Fruit fly (Drosophila melanogaster): ENCODE data around the gene TotC.

Gene TotC

dm6 chr3R:20908641-20909040 is 35.9 kb downstream of the TotC start:
- peak; percentile 2 for TF ChIP-seq bab1 (GFP tag; optimal IDR thresholded peaks at IDR 0.05)
- TF ChIP-seq Mnt (GFP tag; optimal IDR thresholded peaks at IDR 0.05), result no peak

- TF ChIP-seq kay (GFP tag; ENCODE audit: borderline replicate concordance), result peak; percentile 52
- TF ChIP-seq cic (GFP tag; optimal IDR thresholded peaks at IDR 0.05), result peak; percentile 55
- no peak for TF ChIP-seq ovo (GFP tag; optimal IDR thresholded peaks at IDR 0.05)
These were observed 39.9 kb downstream of the TotC start for dm6 chr3R:20912725-20913124.

- TF ChIP-seq CG7101 (tag; optimal IDR thresholded peaks at IDR 0.05), result peak; percentile 53
- peak; percentile 66 for TF ChIP-seq CG1620 (GFP tag; optimal IDR thresholded peaks at IDR 0.05)
- TF ChIP-seq cic (GFP tag; optimal IDR thresholded peaks at IDR 0.05), result peak; percentile 58
- TF ChIP-seq CG14711 (tag; optimal IDR thresholded peaks at IDR 0.05), result peak; percentile 34
- peak; percentile 83 for TF ChIP-seq CG7045 (GFP tag; optimal IDR thresholded peaks at IDR 0.05)
- peak; percentile 25 for TF ChIP-seq pad (GFP tag; optimal IDR thresholded peaks at IDR 0.05)
- peak; percentile 84 for TF ChIP-seq CG5204 (GFP tag; optimal IDR thresholded peaks at IDR 0.05)
- peak; percentile 94 for TF ChIP-seq Hr96 (GFP tag; optimal IDR thresholded peaks at IDR 0.05)
- TF ChIP-seq kay (GFP tag; ENCODE audit: borderline replicate concordance), result peak; percentile 99
- peak; percentile 95 for TF ChIP-seq toe (GFP tag; optimal IDR thresholded peaks at IDR 0.05)
- no peak for TF ChIP-seq cnc (optimal IDR thresholded peaks at IDR 0.05)
- TF ChIP-seq Mnt (GFP tag; optimal IDR thresholded peaks at IDR 0.05), result peak; percentile 45
- peak; percentile 91 for TF ChIP-seq CG12768 (GFP tag; optimal IDR thresholded peaks at IDR 0.05)
- peak; percentile 91 for TF ChIP-seq CG11617 (GFP tag; optimal IDR thresholded peaks at IDR 0.05)
- TF ChIP-seq CG33017 (tag; optimal IDR thresholded peaks at IDR 0.05), result peak; percentile 75
- TF ChIP-seq Clk (GFP tag; optimal IDR thresholded peaks at IDR 0.05), result peak; percentile 25
- peak; percentile 31 for TF ChIP-seq Crg-1 (GFP tag; optimal IDR thresholded peaks at IDR 0.05)
- TF ChIP-seq tj (GFP tag; optimal IDR thresholded peaks at IDR 0.05), result peak; percentile 82
- TF ChIP-seq bab1 (GFP tag; optimal IDR thresholded peaks at IDR 0.05), result no peak
- TF ChIP-seq ovo (GFP tag; optimal IDR thresholded peaks at IDR 0.05), result peak; percentile 53
These were observed 41.3 kb downstream of the TotC start, which contains the start of gene hdly for dm6 chr3R:20914103-20914502. hdly (plus strand) TSS chr3R:20914296.

- TF ChIP-seq CG5204 (GFP tag; optimal IDR thresholded peaks at IDR 0.05) (no peak), kay (GFP tag; ENCODE audit: borderline replicate concordance) (peak; percentile 17), CG7101 (tag; optimal IDR thresholded peaks at IDR 0.05) (no peak), tj (GFP tag; optimal IDR thresholded peaks at IDR 0.05) (peak; percentile 55)
These were observed 43.0 kb downstream of the TotC start for dm6 chr3R:20915828-20916227.

All from whole organism, adult.